Worm (Caenorhabditis elegans): ENCODE results near the gene ndua-8.

Gene ndua-8

ce11 chrIII:2528621-2529113 lies at the start of gene ndua-8, which contains the start of the genes Y54F10AM.15 and rbc-2:
TSS of gene ndua-8 (plus strand) at chrIII:2529063.
TSS of gene Y54F10AM.15 (minus strand) at chrIII:2528679.
TSS of gene rbc-2 (minus strand) at chrIII:2528689.
- TF ChIP-seq dao-5 (tag; optimal IDR thresholded peaks at IDR 0.05) (no peak), him-1 (tag; optimal IDR thresholded peaks at IDR 0.05) (peak; percentile 69), W03F9.2 (tag; optimal IDR thresholded peaks at IDR 0.05) (peak; percentile 96)

DNA sequence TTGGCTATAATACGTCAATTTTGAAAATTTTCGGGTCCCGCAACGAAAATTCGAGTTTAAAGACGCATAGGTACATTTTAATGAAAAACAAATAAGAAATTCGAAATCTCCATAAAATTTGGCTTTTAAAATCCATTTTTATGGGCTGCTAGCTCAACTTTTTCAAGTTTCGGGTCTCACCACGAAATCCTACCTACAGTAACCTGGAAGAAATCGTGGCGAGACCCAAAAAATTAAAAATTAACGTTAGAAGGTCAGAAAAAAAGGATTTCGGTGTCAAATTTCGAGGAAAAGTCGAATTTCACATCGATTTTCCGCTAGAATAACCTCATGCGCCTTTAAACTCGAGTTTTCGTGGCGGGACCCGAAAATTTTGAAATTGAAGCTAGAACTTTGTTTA lies 46.7 kb upstream of the ndua-8 start:
- TF ChIP-seq him-1 (tag; optimal IDR thresholded peaks at IDR 0.05), result no peak

- no peak for TF ChIP-seq dao-5 (tag; optimal IDR thresholded peaks at IDR 0.05)
- TF ChIP-seq W03F9.2 (tag; optimal IDR thresholded peaks at IDR 0.05), result no peak
- no peak for TF ChIP-seq him-1 (tag; optimal IDR thresholded peaks at IDR 0.05)
These were observed 46.1 kb upstream of the ndua-8 start for ce11 chrIII:2482754-2483153.

- TF ChIP-seq him-1 (tag; optimal IDR thresholded peaks at IDR 0.05) (no peak), dao-5 (tag; optimal IDR thresholded peaks at IDR 0.05) (no peak), W03F9.2 (tag; optimal IDR thresholded peaks at IDR 0.05) (no peak)
These were observed 41.7 kb upstream of the ndua-8 start, which contains the start of gene Y54F10AL.1 for ce11 chrIII:2487046-2487760. TSS of gene Y54F10AL.1 (plus strand) at chrIII:2487710.

- no peak for TF ChIP-seq him-1 (tag; optimal IDR thresholded peaks at IDR 0.05)
- TF ChIP-seq W03F9.2 (tag; optimal IDR thresholded peaks at IDR 0.05), result no peak
- TF ChIP-seq dao-5 (tag; optimal IDR thresholded peaks at IDR 0.05), result no peak
These were observed 22.4 kb upstream of the ndua-8 start for ce11 chrIII:2506463-2506862.

DNA sequence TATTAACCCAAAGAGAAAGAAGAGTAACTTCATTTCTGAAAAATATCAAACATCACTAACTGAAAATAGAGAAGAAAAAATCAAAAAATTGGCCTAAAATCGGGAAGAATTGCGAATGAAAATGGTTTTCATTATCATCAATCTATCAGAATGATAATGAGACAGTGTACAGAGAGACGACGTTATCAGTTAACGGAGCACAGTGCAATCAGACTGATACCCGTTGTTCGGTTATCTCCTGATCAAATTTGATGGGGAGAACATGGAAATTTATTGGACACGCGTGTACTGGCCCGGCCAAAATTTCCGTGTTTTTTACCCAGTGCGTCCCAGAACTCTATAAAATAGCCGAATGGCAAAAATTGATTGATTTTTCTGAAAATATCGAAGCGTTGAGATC lies 20.9 kb upstream of the ndua-8 start, which contains the start of gene Y54F10AM.8:
TSS of gene Y54F10AM.8 (minus strand) at position 35 of the 400 bp plus-strand sequence.
- TF ChIP-seq W03F9.2 (tag; optimal IDR thresholded peaks at IDR 0.05), result no peak
- no peak for TF ChIP-seq dao-5 (tag; optimal IDR thresholded peaks at IDR 0.05)
- TF ChIP-seq him-1 (tag; optimal IDR thresholded peaks at IDR 0.05), result no peak

- TF ChIP-seq W03F9.2 (tag; optimal IDR thresholded peaks at IDR 0.05) (no peak), him-1 (tag; optimal IDR thresholded peaks at IDR 0.05) (no peak), dao-5 (tag; optimal IDR thresholded peaks at IDR 0.05) (no peak)
These were observed 20.3 kb upstream of the ndua-8 start, which contains the start of gene Y54F10AM.6 for ce11 chrIII:2508518-2508917. TSS of gene Y54F10AM.6 (plus strand) at chrIII:2508818.

ce11 chrIII:2515461-2515860 lies 13.4 kb upstream of the ndua-8 start:
- no peak for TF ChIP-seq dao-5 (tag; optimal IDR thresholded peaks at IDR 0.05)
- no peak for TF ChIP-seq W03F9.2 (tag; optimal IDR thresholded peaks at IDR 0.05)
- TF ChIP-seq him-1 (tag; optimal IDR thresholded peaks at IDR 0.05), result no peak

ce11 chrIII:2530313-2530712 lies 1.4 kb downstream of the ndua-8 start, which contains the start of gene cone-1:
TSS of gene cone-1 (plus strand) at chrIII:2530613.
- TF ChIP-seq W03F9.2 (tag; optimal IDR thresholded peaks at IDR 0.05) (no peak), dao-5 (tag; optimal IDR thresholded peaks at IDR 0.05) (no peak), him-1 (tag; optimal IDR thresholded peaks at IDR 0.05) (no peak)

- peak; percentile 88 for TF ChIP-seq him-1 (tag; optimal IDR thresholded peaks at IDR 0.05)
- TF ChIP-seq W03F9.2 (tag; optimal IDR thresholded peaks at IDR 0.05), result no peak
These were observed 3.9 kb downstream of the ndua-8 start for ce11 chrIII:2532716-2533115.

DNA sequence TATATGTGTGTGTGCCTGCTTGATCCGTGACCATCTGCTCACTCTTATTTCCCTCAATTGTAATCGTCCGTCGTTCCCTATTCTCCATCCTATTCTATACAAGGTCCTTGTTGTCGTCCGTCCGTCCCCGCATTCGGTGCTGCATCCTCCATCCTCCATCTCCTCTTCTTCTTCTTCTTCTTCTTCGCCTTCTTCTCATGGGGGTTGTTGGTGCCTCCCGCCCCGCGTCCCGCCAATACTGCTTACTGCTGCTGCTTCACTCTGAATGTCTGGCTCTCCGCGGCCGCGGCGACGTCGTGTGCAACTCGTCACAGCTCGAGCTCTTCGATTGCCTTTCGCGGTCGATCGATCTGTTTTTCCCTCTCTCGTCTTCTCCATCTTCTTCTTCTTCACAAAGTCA lies 6.3 kb downstream of the ndua-8 start:
- TF ChIP-seq W03F9.2 (tag; optimal IDR thresholded peaks at IDR 0.05), result no peak
- peak; percentile 49 for TF ChIP-seq him-1 (tag; optimal IDR thresholded peaks at IDR 0.05)

ce11 chrIII:2540520-2540919 lies 11.7 kb downstream of the ndua-8 start:
- TF ChIP-seq him-1 (tag; optimal IDR thresholded peaks at IDR 0.05) (no peak), W03F9.2 (tag; optimal IDR thresholded peaks at IDR 0.05) (no peak), dao-5 (tag; optimal IDR thresholded peaks at IDR 0.05) (no peak)

DNA sequence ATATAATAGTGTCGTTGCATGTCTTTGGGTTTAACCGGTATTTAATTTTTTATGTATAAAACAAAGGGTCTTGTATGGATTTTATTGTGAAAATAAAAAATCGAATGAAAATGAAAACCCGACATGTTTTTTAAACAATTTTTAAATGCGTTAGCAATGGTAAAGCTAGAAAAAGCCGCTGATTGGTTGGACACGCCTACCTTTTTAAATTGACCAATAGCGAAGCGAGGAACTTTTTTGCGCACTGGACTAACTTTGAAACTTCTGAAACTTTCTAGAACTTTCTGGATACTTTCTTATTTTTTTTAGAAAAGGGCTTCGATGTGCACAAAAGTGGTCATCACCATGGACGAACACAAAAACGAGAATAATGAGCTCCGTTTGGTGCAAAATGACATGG lies 17.4 kb downstream of the ndua-8 start:
- TF ChIP-seq him-1 (tag; optimal IDR thresholded peaks at IDR 0.05) (no peak), W03F9.2 (tag; optimal IDR thresholded peaks at IDR 0.05) (no peak), dao-5 (tag; optimal IDR thresholded peaks at IDR 0.05) (no peak)

ce11 chrIII:2549620-2550019 lies 20.8 kb downstream of the ndua-8 start, which contains the start of gene feh-1:
TSS of gene feh-1 (plus strand) at chrIII:2549920.
- TF ChIP-seq W03F9.2 (tag; optimal IDR thresholded peaks at IDR 0.05), result no peak
- TF ChIP-seq him-1 (tag; optimal IDR thresholded peaks at IDR 0.05), result no peak
- TF ChIP-seq dao-5 (tag; optimal IDR thresholded peaks at IDR 0.05), result no peak

DNA sequence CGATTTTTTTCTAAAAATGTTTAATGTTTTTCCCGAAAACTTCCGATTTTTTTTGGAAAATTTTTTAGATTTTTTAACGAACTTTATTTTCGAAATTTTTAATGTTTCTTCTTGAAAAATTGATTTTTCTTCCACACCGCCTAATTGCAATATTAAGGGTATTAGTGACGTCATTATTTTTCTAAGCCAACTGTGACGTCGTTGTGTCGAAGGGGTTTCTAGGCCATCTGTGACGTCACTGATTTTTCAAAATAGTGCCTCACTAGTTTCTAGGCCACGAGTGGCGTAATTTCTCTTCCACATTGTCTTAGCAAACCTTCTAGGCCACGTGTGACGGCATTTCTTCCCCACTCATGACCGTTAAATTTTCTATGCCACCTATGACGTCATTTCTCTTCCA lies 23.1 kb downstream of the ndua-8 start:
- no peak for TF ChIP-seq him-1 (tag; optimal IDR thresholded peaks at IDR 0.05)
- no peak for TF ChIP-seq dao-5 (tag; optimal IDR thresholded peaks at IDR 0.05)
- TF ChIP-seq W03F9.2 (tag; optimal IDR thresholded peaks at IDR 0.05), result no peak

All from whole organism, L4/young adult.